Fruit fly (Drosophila melanogaster): ENCODE results near the gene Ilp3.

dm6 chr3L:9815705-9816104, 13.8 kb upstream of the Ilp3 start:
- TF ChIP-seq CG1620 (GFP tag; optimal IDR thresholded peaks at IDR 0.05) (no peak), CG12768 (GFP tag; optimal IDR thresholded peaks at IDR 0.05) (no peak), kay (GFP tag; ENCODE audit: borderline replicate concordance) (no peak), cic (GFP tag; optimal IDR thresholded peaks at IDR 0.05) (no peak)
